Fruit fly (Drosophila melanogaster) whole organism, prepupa: ENCODE data around the gene mxc.

ENCODE experiments used
- CG11294 ChIP-seq: fragments of 200-800 bp; sonication (Bioruptor generic); IDR thresholded peaks from 2 replicates; pipeline ENCODE4 v1.3.6; 2022; ENCODE audit warnings: missing biosample characterization, missing genetic modification characterization
- CG15336 ChIP-seq: fragments of 200-800 bp; sonication (Bioruptor generic); IDR thresholded peaks from 2 replicates; pipeline ENCODE4 v1.3.6; 2022; ENCODE audit warnings: missing biosample characterization, missing genetic modification characterization
- CG32006 ChIP-seq: fragments of 200-800 bp; sonication (Bioruptor generic); optimal IDR thresholded peaks from 3 replicates; lab custom pipeline; 2017; ENCODE audit warnings: missing biosample characterization, mild to moderate bottlenecking, missing genetic modification characterization
- CG34406 ChIP-seq: fragments of 200-800 bp; sonication (Bioruptor generic); optimal IDR thresholded peaks from 3 replicates; lab custom pipeline; 2016; ENCODE audit warnings: missing biosample characterization, missing genetic modification characterization
- CG3919 ChIP-seq: fragments of 200-800 bp; sonication (Bioruptor generic); optimal IDR thresholded peaks from 3 replicates; lab custom pipeline; 2016; ENCODE audit warnings: missing biosample characterization, missing genetic modification characterization
- CG4318 ChIP-seq: fragments of 200-800 bp; sonication (Bioruptor generic); optimal IDR thresholded peaks from 3 replicates; lab custom pipeline; 2017; ENCODE audit warnings: missing biosample characterization, mild to moderate bottlenecking, missing genetic modification characterization
- CG6163 ChIP-seq: fragments of 200-800 bp; sonication (Bioruptor generic); IDR thresholded peaks from 3 replicates; pipeline ENCODE4 v1.3.6; 2022; ENCODE audit warnings: missing biosample characterization, missing genetic modification characterization
- CG6276 ChIP-seq: fragments of 200-800 bp; sonication (Bioruptor generic); optimal IDR thresholded peaks from 2 replicates; lab custom pipeline; 2017; ENCODE audit warnings: missing biosample characterization, mild to moderate bottlenecking, missing genetic modification characterization
- CG6808 ChIP-seq: fragments of 200-800 bp; sonication (Bioruptor generic); optimal IDR thresholded peaks from 3 replicates; lab custom pipeline; 2017; ENCODE audit warnings: missing biosample characterization, missing genetic modification characterization, mild to moderate bottlenecking, moderate library complexity, missing genetic modification reagents
- CG8119 ChIP-seq: fragments of 200-800 bp; sonication (Bioruptor generic); IDR thresholded peaks from 3 replicates; pipeline ENCODE4 v1.3.6; 2022; ENCODE audit warnings: missing biosample characterization, missing genetic modification characterization
- CG8632 ChIP-seq: fragments of 200-800 bp; sonication (Bioruptor generic); optimal IDR thresholded peaks from 3 replicates; lab custom pipeline; 2016; ENCODE audit warnings: missing biosample characterization, missing genetic modification characterization
- Eip78C ChIP-seq: fragments of 200-800 bp; sonication (Bioruptor generic); peaks from one replicate; lab custom pipeline; 2016; ENCODE audit warnings: missing biosample characterization, missing genetic modification characterization
- Eip93F ChIP-seq: fragments of 200-800 bp; sonication (Bioruptor generic); optimal IDR thresholded peaks from 2 replicates; lab custom pipeline; 2016; ENCODE audit warnings: missing biosample characterization, mild to moderate bottlenecking, missing genetic modification characterization
- Gug ChIP-seq: fragments of 200-800 bp; sonication (Bioruptor generic); IDR thresholded peaks from 2 replicates; pipeline ENCODE4 v1.3.6; 2022; ENCODE audit warnings: missing biosample characterization, missing genetic modification characterization
- Hr39 ChIP-seq: fragments of 200-800 bp; sonication (Bioruptor generic); optimal IDR thresholded peaks from 2 replicates; lab custom pipeline; 2016; ENCODE audit warnings: missing biosample characterization, missing genetic modification characterization
- Hr4 ChIP-seq: fragments of 200-800 bp; sonication (Bioruptor generic); optimal IDR thresholded peaks from 3 replicates; lab custom pipeline; 2016; ENCODE audit warnings: missing biosample characterization, missing genetic modification characterization
- Met ChIP-seq: fragments of 200-800 bp; sonication (Bioruptor generic); optimal IDR thresholded peaks from 3 replicates; lab custom pipeline; 2016; ENCODE audit warnings: missing biosample characterization, missing genetic modification characterization
- OdsH ChIP-seq: fragments of 200-800 bp; sonication (Bioruptor generic); optimal IDR thresholded peaks from 3 replicates; lab custom pipeline; 2016; ENCODE audit warnings: missing biosample characterization, missing genetic modification characterization
- Sox102F ChIP-seq: fragments of 200-800 bp; sonication (Bioruptor generic); optimal IDR thresholded peaks from 2 replicates; lab custom pipeline; 2016; ENCODE audit warnings: missing biosample characterization, mild to moderate bottlenecking, missing genetic modification characterization
- achi ChIP-seq: fragments of 200-800 bp; sonication (Bioruptor generic); optimal IDR thresholded peaks from 3 replicates; lab custom pipeline; 2016; ENCODE audit warnings: missing biosample characterization, missing genetic modification characterization
- acj6 ChIP-seq: fragments of 200-800 bp; sonication (Bioruptor generic); optimal IDR thresholded peaks from 3 replicates; lab custom pipeline; 2016; ENCODE audit warnings: missing biosample characterization, missing genetic modification characterization
- cyc ChIP-seq: fragments of 200-800 bp; sonication (Bioruptor generic); optimal IDR thresholded peaks from 3 replicates; lab custom pipeline; 2016; ENCODE audit warnings: missing biosample characterization, missing genetic modification characterization
- dac ChIP-seq: fragments of 200-800 bp; sonication (Bioruptor generic); optimal IDR thresholded peaks from 2 replicates; lab custom pipeline; 2017; ENCODE audit warnings: missing biosample characterization, mild to moderate bottlenecking, missing genetic modification characterization
- dsx ChIP-seq: fragments of 200-800 bp; optimal IDR thresholded peaks from 3 replicates; lab custom pipeline; 2019; ENCODE audit warnings: missing biosample characterization, mild to moderate bottlenecking, missing genetic modification characterization, moderate library complexity; ENCODE audit not compliant: poor library complexity, severe bottlenecking
- eg ChIP-seq: fragments of 200-800 bp; sonication (Bioruptor generic); IDR thresholded peaks from 3 replicates; pipeline ENCODE4 v1.3.6; 2022; ENCODE audit warnings: missing biosample characterization, missing genetic modification characterization
- esn ChIP-seq: fragments of 200-800 bp; sonication (Bioruptor generic); optimal IDR thresholded peaks from 2 replicates; lab custom pipeline; 2016; ENCODE audit warnings: missing biosample characterization, mild to moderate bottlenecking, missing genetic modification characterization, moderate library complexity
- fd85E ChIP-seq: fragments of 200-800 bp; sonication (Bioruptor generic); optimal IDR thresholded peaks from 3 replicates; lab custom pipeline; 2016; ENCODE audit warnings: missing biosample characterization, missing genetic modification characterization
- fkh ChIP-seq: fragments of 200-800 bp; sonication (Bioruptor generic); optimal IDR thresholded peaks from 3 replicates; lab custom pipeline; 2017; ENCODE audit warnings: missing biosample characterization, mild to moderate bottlenecking, missing genetic modification characterization, moderate library complexity
- pdm3 ChIP-seq: fragments of 200-800 bp; sonication (Bioruptor generic); optimal IDR thresholded peaks from 3 replicates; lab custom pipeline; 2016; ENCODE audit warnings: missing biosample characterization, missing genetic modification characterization
- spab ChIP-seq: fragments of 200-800 bp; sonication (Bioruptor generic); optimal IDR thresholded peaks from 2 replicates; lab custom pipeline; 2017; ENCODE audit warnings: missing biosample characterization, mild to moderate bottlenecking, missing genetic modification characterization, missing genetic modification reagents
- svp ChIP-seq: fragments of 200-800 bp; sonication (Bioruptor generic); peaks from one replicate; lab custom pipeline; 2016; ENCODE audit warnings: missing biosample characterization, missing genetic modification characterization
- topi ChIP-seq: fragments of 200-800 bp; sonication (Bioruptor generic); optimal IDR thresholded peaks from 3 replicates; lab custom pipeline; 2016; ENCODE audit warnings: missing biosample characterization, missing genetic modification characterization

Gene mxc

dm6 chrX:9223182-9223581, 20.1 kb downstream of the mxc start, which contains the start of gene t (continued):
- TF ChIP-seq CG8632 (GFP tag; lab: Kevin White, UChicago) = no peak
- no peak for TF ChIP-seq topi (GFP tag; lab: Kevin White, UChicago)

dm6 chrX:9220434-9220833, 22.8 kb downstream of the mxc start:
- peak; percentile 67 for TF ChIP-seq CG32006 (GFP tag; lab: Kevin White, UChicago)
- peak; percentile 72 for TF ChIP-seq CG15336 (GFP tag; lab: Robert Waterston, UW)
- TF ChIP-seq pdm3 (GFP tag; lab: Kevin White, UChicago) = peak; percentile 29
- peak; percentile 72 for TF ChIP-seq CG6163
- TF ChIP-seq fd85E (GFP tag; lab: Kevin White, UChicago) = no peak
- peak; percentile 39; the same call in 1 of the 2 replicates for TF ChIP-seq CG11294 (GFP tag; lab: Robert Waterston, UW)
- no peak for TF ChIP-seq spab (GFP tag; lab: Kevin White, UChicago)
- TF ChIP-seq Sox102F (GFP tag; lab: Kevin White, UChicago) = no peak
- TF ChIP-seq eg (GFP tag; lab: Robert Waterston, UW) = peak; percentile 78
- TF ChIP-seq achi (GFP tag; lab: Kevin White, UChicago) = peak; percentile 18
- no peak for TF ChIP-seq CG6808 (GFP tag; lab: Kevin White, UChicago)
- peak; percentile 17 for TF ChIP-seq OdsH
- TF ChIP-seq dac (GFP tag; lab: Kevin White, UChicago) = peak; percentile 15
- TF ChIP-seq Hr39 (GFP tag; lab: Kevin White, UChicago) = peak; percentile 9
- peak; percentile 39 for TF ChIP-seq CG4318 (GFP tag; lab: Kevin White, UChicago)
- peak; percentile 65 for TF ChIP-seq Eip78C (GFP tag; lab: Kevin White, UChicago)
- peak; percentile 31 for TF ChIP-seq CG3919 (GFP tag; lab: Kevin White, UChicago)
- no peak for TF ChIP-seq fkh
- TF ChIP-seq Hr4 (GFP tag; lab: Kevin White, UChicago) = peak; percentile 36
- TF ChIP-seq Eip93F = no peak
- TF ChIP-seq Gug (GFP tag; lab: Robert Waterston, UW) = 0 out of 2 replicates have a peak, but pooled peaks have one; percentile 42
- TF ChIP-seq dsx (GFP tag; lab: Kevin White, UChicago) = no peak
- TF ChIP-seq CG8119 = peak; percentile 45; the same call in 2 of the 3 replicates
- peak; percentile 14 for TF ChIP-seq acj6 (GFP tag; lab: Kevin White, UChicago)
- peak; percentile 32 for TF ChIP-seq CG6276 (GFP tag; lab: Kevin White, UChicago)

- TF ChIP-seq topi (GFP tag; lab: Kevin White, UChicago) (no peak), svp (GFP tag; lab: Kevin White, UChicago) (peak; percentile 60)
Observed at dm6 chrX:9216572-9216971, 26.7 kb downstream of the mxc start, which contains the start of gene CG15369. CG15369 (plus strand) TSS chrX:9216872.

dm6 chrX:9215485-9215884, 27.8 kb downstream of the mxc start, which contains the start of gene CG15368:
CG15368 (plus strand) TSS chrX:9215785.
- TF ChIP-seq CG34406 (GFP tag; lab: Kevin White, UChicago) (no peak), acj6 (GFP tag; lab: Kevin White, UChicago) (no peak), dac (GFP tag; lab: Kevin White, UChicago) (no peak), cyc (GFP tag; lab: Kevin White, UChicago) (no peak), Met (GFP tag; lab: Kevin White, UChicago) (no peak), esn (GFP tag; lab: Kevin White, UChicago) (no peak)
- TF ChIP-seq, all 60 proteins: peak for 0

dm6 chrX:9214576-9214975, 28.7 kb downstream of the mxc start, which contains the start of gene Obp8a:
Obp8a (plus strand) TSS chrX:9214876.
- TF ChIP-seq svp (GFP tag; lab: Kevin White, UChicago) (peak; percentile 37), CG6163 (no peak)
